Fruit fly (Drosophila melanogaster): ENCODE results near the gene CG7550.

The CG7550 gene

DNA sequence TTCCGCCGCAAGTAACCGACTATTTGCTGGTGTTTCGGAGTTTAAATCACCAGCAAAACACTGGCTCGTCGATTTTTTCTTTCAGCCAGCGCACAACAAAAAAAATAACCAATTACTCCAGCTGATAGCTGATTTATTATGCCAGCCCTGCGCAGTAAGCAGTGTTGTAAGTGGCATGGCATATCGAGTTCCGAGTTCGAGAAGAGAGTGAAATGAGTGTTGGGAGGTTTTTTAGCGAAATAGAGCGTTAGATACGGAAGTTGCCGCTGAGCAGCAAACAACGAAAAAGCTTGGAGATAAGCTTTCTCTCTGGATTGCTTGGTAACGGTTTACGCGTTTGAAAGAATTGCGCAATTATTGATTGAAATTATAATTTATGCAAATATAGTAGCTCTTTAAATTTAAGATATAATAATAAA, 32.7 kb downstream of the CG7550 start, which contains the start of gene CG7565 (continued):
- TF ChIP-seq Lpt (GFP tag; optimal IDR thresholded peaks at IDR 0.05) (no peak), CG10669 (GFP tag; optimal IDR thresholded peaks at IDR 0.05) (peak; percentile 8), CG11902 (GFP tag; optimal IDR thresholded peaks at IDR 0.05) (no peak), CG11762 (GFP tag; optimal IDR thresholded peaks at IDR 0.05; ENCODE audit: insufficient read depth) (no peak), vri (GFP tag; optimal IDR thresholded peaks at IDR 0.05) (peak; percentile 84), CG32006 (GFP tag; optimal IDR thresholded peaks at IDR 0.05) (no peak), Eip78C (GFP tag) (peak; percentile 56), Blimp-1 (GFP tag; optimal IDR thresholded peaks at IDR 0.05) (no peak), fkh (GFP tag; optimal IDR thresholded peaks at IDR 0.05) (peak; percentile 13), dsx (GFP tag; optimal IDR thresholded peaks at IDR 0.05; ENCODE audit: poor library complexity, severe bottlenecking) (no peak), Met (GFP tag; optimal IDR thresholded peaks at IDR 0.05) (peak; percentile 26), CG6163 (GFP tag; IDR thresholded peaks at IDR 0.05) (no peak), Ets21C (GFP tag; optimal IDR thresholded peaks at IDR 0.05) (no peak), CG1621 (tag; optimal IDR thresholded peaks at IDR 0.05) (no peak), Sox14 (GFP tag; optimal IDR thresholded peaks at IDR 0.05) (peak; percentile 46), Eip93F (GFP tag; optimal IDR thresholded peaks at IDR 0.05) (no peak), CG8319 (GFP tag; optimal IDR thresholded peaks at IDR 0.05) (peak; percentile 7), dac (GFP tag; optimal IDR thresholded peaks at IDR 0.05) (no peak), ss (GFP tag; optimal IDR thresholded peaks at IDR 0.05) (peak in 1 of 2 experiments; percentile 1), pdm3 (GFP tag; optimal IDR thresholded peaks at IDR 0.05) (no peak), CG3919 (GFP tag; optimal IDR thresholded peaks at IDR 0.05) (peak; percentile 44), Sox15 (GFP tag; optimal IDR thresholded peaks at IDR 0.05) (no peak)

DNA sequence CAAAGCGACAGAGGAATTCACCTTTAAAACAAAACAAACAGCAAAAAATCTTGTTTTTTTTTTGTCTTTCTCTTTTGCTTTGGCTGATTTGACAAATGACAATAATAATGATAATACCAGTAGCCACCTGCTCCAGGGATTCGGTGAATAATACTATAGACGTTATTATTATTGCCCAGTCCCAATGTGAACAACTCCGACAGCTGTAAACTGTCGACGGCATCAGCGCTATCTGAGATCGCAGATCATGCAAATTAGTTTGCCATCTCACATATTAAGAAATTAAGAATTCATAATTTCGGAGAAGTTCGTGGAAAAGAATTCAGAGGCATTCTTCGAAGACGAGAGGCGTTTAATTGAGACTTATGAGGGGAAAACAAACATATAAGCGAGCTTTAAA, 38.1 kb downstream of the CG7550 start:
- TF ChIP-seq CG3032 (tag; optimal IDR thresholded peaks at IDR 0.05) (no peak), Met (GFP tag; optimal IDR thresholded peaks at IDR 0.05) (no peak)

DNA sequence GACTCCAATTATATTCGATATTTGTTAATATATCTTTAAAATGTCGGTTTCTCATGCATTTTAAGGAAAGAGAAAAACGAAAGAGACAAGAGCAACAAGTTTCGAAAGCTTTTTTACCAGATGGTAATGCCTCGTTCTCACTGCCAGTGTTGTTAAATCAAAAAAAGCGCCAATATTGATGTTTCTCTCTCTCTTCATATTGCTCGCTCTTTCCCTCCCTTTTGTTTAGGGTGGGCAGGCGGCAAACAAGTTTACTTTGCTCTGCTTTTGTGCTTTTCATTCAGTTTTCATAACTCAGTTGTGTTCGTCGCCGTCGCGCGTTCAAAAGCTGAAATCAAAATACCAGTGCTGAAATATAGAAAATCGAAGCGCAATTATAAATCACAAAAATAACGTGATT, 42.5 kb downstream of the CG7550 start:
- TF ChIP-seq CG3032 (tag; optimal IDR thresholded peaks at IDR 0.05) (peak; percentile 8), OdsH (GFP tag; optimal IDR thresholded peaks at IDR 0.05) (peak; percentile 8), Smox (GFP tag; optimal IDR thresholded peaks at IDR 0.05) (peak; percentile 28), svp (GFP tag) (no peak), CG4318 (GFP tag; optimal IDR thresholded peaks at IDR 0.05) (no peak), topi (GFP tag; optimal IDR thresholded peaks at IDR 0.05) (peak; percentile 50), fd85E (GFP tag; optimal IDR thresholded peaks at IDR 0.05) (peak; percentile 73), net (GFP tag; optimal IDR thresholded peaks at IDR 0.05) (peak; percentile 62), CG1621 (tag; optimal IDR thresholded peaks at IDR 0.05) (peak; percentile 16), CG16779 (tag; optimal IDR thresholded peaks at IDR 0.05) (peak; percentile 47), Ets21C (GFP tag; optimal IDR thresholded peaks at IDR 0.05) (no peak), dsx (GFP tag; optimal IDR thresholded peaks at IDR 0.05; ENCODE audit: poor library complexity, severe bottlenecking) (peak; percentile 43), eg (GFP tag; IDR thresholded peaks at IDR 0.05) (0 out of 3 replicates have a peak, but pooled peaks have one; percentile 18), Eip78C (GFP tag) (peak; percentile 84), Lpt (GFP tag; optimal IDR thresholded peaks at IDR 0.05) (no peak), Eip93F (GFP tag; optimal IDR thresholded peaks at IDR 0.05) (peak; percentile 45), CG34406 (GFP tag; optimal IDR thresholded peaks at IDR 0.05) (peak; percentile 19), lz (GFP tag; optimal IDR thresholded peaks at IDR 0.05) (peak; percentile 51), CG11294 (GFP tag; IDR thresholded peaks at IDR 0.05) (no peak), dac (GFP tag; optimal IDR thresholded peaks at IDR 0.05) (no peak), CG6854 (GFP tag; optimal IDR thresholded peaks at IDR 0.05) (peak; percentile 71), pdm3 (GFP tag; optimal IDR thresholded peaks at IDR 0.05) (peak; percentile 46), fd59A (GFP tag; optimal IDR thresholded peaks at IDR 0.05) (no peak), CG11902 (GFP tag; optimal IDR thresholded peaks at IDR 0.05) (no peak), vri (GFP tag; optimal IDR thresholded peaks at IDR 0.05) (peak; percentile 88), CG10631 (GFP tag; optimal IDR thresholded peaks at IDR 0.05) (no peak), CG31627 (GFP tag; optimal IDR thresholded peaks at IDR 0.05) (peak; percentile 13), CG9139 (GFP tag; optimal IDR thresholded peaks at IDR 0.05) (no peak), Eip75B (GFP tag; optimal IDR thresholded peaks at IDR 0.05) (peak; percentile 41), Sox14 (GFP tag; optimal IDR thresholded peaks at IDR 0.05) (peak; percentile 48), Ets96B (tag; optimal IDR thresholded peaks at IDR 0.05) (peak; percentile 4), cyc (GFP tag; optimal IDR thresholded peaks at IDR 0.05) (no peak), CG3919 (GFP tag; optimal IDR thresholded peaks at IDR 0.05) (peak; percentile 63), Hr38 (GFP tag; optimal IDR thresholded peaks at IDR 0.05) (no peak), Met (GFP tag; optimal IDR thresholded peaks at IDR 0.05) (peak; percentile 59), spab (GFP tag; optimal IDR thresholded peaks at IDR 0.05) (no peak), achi (GFP tag; optimal IDR thresholded peaks at IDR 0.05) (peak; percentile 32)

Measured in whole organism, prepupa.